Fruit fly (Drosophila melanogaster) whole organism, prepupa: ENCODE data around the gene CG14054.

ENCODE experiments used
- Blimp-1 ChIP-seq: fragments of 200-800 bp; sonication (Bioruptor generic); optimal IDR thresholded peaks from 3 replicates; lab custom pipeline; 2017; ENCODE audit warnings: missing biosample characterization, missing genetic modification characterization, mild to moderate bottlenecking, moderate library complexity, missing genetic modification reagents
- CG10631 ChIP-seq: fragments of 200-800 bp; sonication (Bioruptor generic); optimal IDR thresholded peaks from 2 replicates; lab custom pipeline; 2016; ENCODE audit warnings: missing biosample characterization, missing genetic modification characterization
- CG10669 ChIP-seq: fragments of 200-800 bp; sonication (Bioruptor generic); optimal IDR thresholded peaks from 3 replicates; lab custom pipeline; 2018; ENCODE audit warnings: missing biosample characterization, mild to moderate bottlenecking, missing genetic modification characterization, moderate library complexity
- CG11294 ChIP-seq: fragments of 200-800 bp; sonication (Bioruptor generic); IDR thresholded peaks from 2 replicates; pipeline ENCODE4 v1.3.6; 2022; ENCODE audit warnings: missing biosample characterization, missing genetic modification characterization
- CG11762 ChIP-seq: fragments of 200-800 bp; sonication (Bioruptor generic); optimal IDR thresholded peaks from 3 replicates; lab custom pipeline; 2016; ENCODE audit warnings: missing biosample characterization, missing genetic modification characterization; ENCODE audit not compliant: insufficient read depth
- CG11902 ChIP-seq: fragments of 200-800 bp; sonication (Bioruptor generic); optimal IDR thresholded peaks from 3 replicates; lab custom pipeline; 2016; ENCODE audit warnings: missing biosample characterization, missing genetic modification characterization
- CG15336 ChIP-seq: fragments of 200-800 bp; sonication (Bioruptor generic); IDR thresholded peaks from 2 replicates; pipeline ENCODE4 v1.3.6; 2022; ENCODE audit warnings: missing biosample characterization, missing genetic modification characterization
- CG16779 ChIP-seq: fragments of 200-800 bp; sonication (Bioruptor generic); optimal IDR thresholded peaks from 3 replicates; lab custom pipeline; 2017; ENCODE audit warnings: missing biosample characterization, mild to moderate bottlenecking, missing genetic modification characterization
- CG31627 ChIP-seq: fragments of 200-800 bp; sonication (Bioruptor generic); optimal IDR thresholded peaks from 3 replicates; lab custom pipeline; 2016; ENCODE audit warnings: missing biosample characterization, missing genetic modification characterization
- CG34406 ChIP-seq: fragments of 200-800 bp; sonication (Bioruptor generic); optimal IDR thresholded peaks from 3 replicates; lab custom pipeline; 2016; ENCODE audit warnings: missing biosample characterization, missing genetic modification characterization
- CG3919 ChIP-seq: fragments of 200-800 bp; sonication (Bioruptor generic); optimal IDR thresholded peaks from 3 replicates; lab custom pipeline; 2016; ENCODE audit warnings: missing biosample characterization, missing genetic modification characterization
- CG4318 ChIP-seq: fragments of 200-800 bp; sonication (Bioruptor generic); optimal IDR thresholded peaks from 3 replicates; lab custom pipeline; 2017; ENCODE audit warnings: missing biosample characterization, mild to moderate bottlenecking, missing genetic modification characterization
- CG6163 ChIP-seq: fragments of 200-800 bp; sonication (Bioruptor generic); IDR thresholded peaks from 3 replicates; pipeline ENCODE4 v1.3.6; 2022; ENCODE audit warnings: missing biosample characterization, missing genetic modification characterization
- CG6276 ChIP-seq: fragments of 200-800 bp; sonication (Bioruptor generic); optimal IDR thresholded peaks from 2 replicates; lab custom pipeline; 2017; ENCODE audit warnings: missing biosample characterization, mild to moderate bottlenecking, missing genetic modification characterization
- CG6792 ChIP-seq: fragments of 200-800 bp; sonication (Bioruptor generic); optimal IDR thresholded peaks from 3 replicates; lab custom pipeline; 2016; ENCODE audit warnings: missing biosample characterization, missing genetic modification characterization
- CG6808 ChIP-seq: fragments of 200-800 bp; sonication (Bioruptor generic); optimal IDR thresholded peaks from 3 replicates; lab custom pipeline; 2017; ENCODE audit warnings: missing biosample characterization, missing genetic modification characterization, mild to moderate bottlenecking, moderate library complexity, missing genetic modification reagents
- CG6854 ChIP-seq: fragments of 200-800 bp; sonication (Bioruptor generic); optimal IDR thresholded peaks from 2 replicates; lab custom pipeline; 2017; ENCODE audit warnings: missing biosample characterization, mild to moderate bottlenecking, missing genetic modification characterization
- CG7368 ChIP-seq: fragments of 200-800 bp; sonication (Bioruptor generic); optimal IDR thresholded peaks from 3 replicates; lab custom pipeline; 2016; ENCODE audit warnings: missing biosample characterization, missing genetic modification characterization
- CG8319 ChIP-seq: fragments of 200-800 bp; sonication (Bioruptor generic); optimal IDR thresholded peaks from 3 replicates; lab custom pipeline; 2016; ENCODE audit warnings: missing biosample characterization, missing genetic modification characterization
- CG8632 ChIP-seq: fragments of 200-800 bp; sonication (Bioruptor generic); optimal IDR thresholded peaks from 3 replicates; lab custom pipeline; 2016; ENCODE audit warnings: missing biosample characterization, missing genetic modification characterization
- Eip75B ChIP-seq: fragments of 200-800 bp; sonication (Bioruptor generic); optimal IDR thresholded peaks from 3 replicates; lab custom pipeline; 2016; ENCODE audit warnings: missing biosample characterization, missing genetic modification characterization
- Eip78C ChIP-seq: fragments of 200-800 bp; sonication (Bioruptor generic); peaks from one replicate; lab custom pipeline; 2016; ENCODE audit warnings: missing biosample characterization, missing genetic modification characterization
- Eip93F ChIP-seq: fragments of 200-800 bp; sonication (Bioruptor generic); optimal IDR thresholded peaks from 2 replicates; lab custom pipeline; 2016; ENCODE audit warnings: missing biosample characterization, mild to moderate bottlenecking, missing genetic modification characterization
- Ets21C ChIP-seq: fragments of 200-800 bp; sonication (Bioruptor generic); optimal IDR thresholded peaks from 3 replicates; lab custom pipeline; 2016; ENCODE audit warnings: missing biosample characterization, missing genetic modification characterization
- Ets96B ChIP-seq: fragments of 200-800 bp; optimal IDR thresholded peaks from 2 replicates; lab custom pipeline; 2019; ENCODE audit warnings: missing biosample characterization, mild to moderate bottlenecking, missing genetic modification characterization, moderate library complexity
- Gug ChIP-seq: fragments of 200-800 bp; sonication (Bioruptor generic); IDR thresholded peaks from 2 replicates; pipeline ENCODE4 v1.3.6; 2022; ENCODE audit warnings: missing biosample characterization, missing genetic modification characterization
- Hr38 ChIP-seq: sonication (Bioruptor generic); optimal IDR thresholded peaks from 2 replicates; lab custom pipeline; 2016; ENCODE audit warnings: missing biosample characterization, missing genetic modification characterization
- Hr39 ChIP-seq: fragments of 200-800 bp; sonication (Bioruptor generic); optimal IDR thresholded peaks from 2 replicates; lab custom pipeline; 2016; ENCODE audit warnings: missing biosample characterization, missing genetic modification characterization
- Lpt ChIP-seq: fragments of 200-800 bp; sonication (Bioruptor generic); optimal IDR thresholded peaks from 3 replicates; lab custom pipeline; 2016; ENCODE audit warnings: missing biosample characterization, missing genetic modification characterization
- Met ChIP-seq: fragments of 200-800 bp; sonication (Bioruptor generic); optimal IDR thresholded peaks from 3 replicates; lab custom pipeline; 2016; ENCODE audit warnings: missing biosample characterization, missing genetic modification characterization
- Smox ChIP-seq: fragments of 200-800 bp; sonication (Bioruptor generic); optimal IDR thresholded peaks from 3 replicates; lab custom pipeline; 2016; ENCODE audit warnings: missing biosample characterization, missing genetic modification characterization
- Sox14 ChIP-seq: fragments of 200-800 bp; sonication (Bioruptor generic); optimal IDR thresholded peaks from 3 replicates; lab custom pipeline; 2016; ENCODE audit warnings: missing biosample characterization, missing genetic modification characterization
- Sox15 ChIP-seq: fragments of 200-800 bp; sonication (Bioruptor generic); optimal IDR thresholded peaks from 3 replicates; lab custom pipeline; 2016; ENCODE audit warnings: missing biosample characterization, missing genetic modification characterization
- achi ChIP-seq: fragments of 200-800 bp; sonication (Bioruptor generic); optimal IDR thresholded peaks from 3 replicates; lab custom pipeline; 2016; ENCODE audit warnings: missing biosample characterization, missing genetic modification characterization
- dac ChIP-seq: fragments of 200-800 bp; sonication (Bioruptor generic); optimal IDR thresholded peaks from 2 replicates; lab custom pipeline; 2017; ENCODE audit warnings: missing biosample characterization, mild to moderate bottlenecking, missing genetic modification characterization
- dsx ChIP-seq: fragments of 200-800 bp; optimal IDR thresholded peaks from 3 replicates; lab custom pipeline; 2019; ENCODE audit warnings: missing biosample characterization, mild to moderate bottlenecking, missing genetic modification characterization, moderate library complexity; ENCODE audit not compliant: poor library complexity, severe bottlenecking
- eg ChIP-seq: fragments of 200-800 bp; sonication (Bioruptor generic); IDR thresholded peaks from 3 replicates; pipeline ENCODE4 v1.3.6; 2022; ENCODE audit warnings: missing biosample characterization, missing genetic modification characterization
- esn ChIP-seq: fragments of 200-800 bp; sonication (Bioruptor generic); optimal IDR thresholded peaks from 2 replicates; lab custom pipeline; 2016; ENCODE audit warnings: missing biosample characterization, mild to moderate bottlenecking, missing genetic modification characterization, moderate library complexity
- fd59A ChIP-seq: fragments of 200-800 bp; sonication (Bioruptor generic); optimal IDR thresholded peaks from 2 replicates; lab custom pipeline; 2017; ENCODE audit warnings: missing biosample characterization, mild to moderate bottlenecking, missing genetic modification characterization, missing genetic modification reagents
- fd85E ChIP-seq: fragments of 200-800 bp; sonication (Bioruptor generic); optimal IDR thresholded peaks from 3 replicates; lab custom pipeline; 2016; ENCODE audit warnings: missing biosample characterization, missing genetic modification characterization
- fkh ChIP-seq: fragments of 200-800 bp; sonication (Bioruptor generic); optimal IDR thresholded peaks from 3 replicates; lab custom pipeline; 2017; ENCODE audit warnings: missing biosample characterization, mild to moderate bottlenecking, missing genetic modification characterization, moderate library complexity
- lz ChIP-seq: fragments of 200-800 bp; sonication (Bioruptor generic); optimal IDR thresholded peaks from 3 replicates; lab custom pipeline; 2016; ENCODE audit warnings: missing biosample characterization, missing genetic modification characterization
- net ChIP-seq: fragments of 200-800 bp; sonication (Bioruptor generic); optimal IDR thresholded peaks from 3 replicates; lab custom pipeline; 2016; ENCODE audit warnings: missing biosample characterization, missing genetic modification characterization
- pdm3 ChIP-seq: fragments of 200-800 bp; sonication (Bioruptor generic); optimal IDR thresholded peaks from 3 replicates; lab custom pipeline; 2016; ENCODE audit warnings: missing biosample characterization, missing genetic modification characterization
- spab ChIP-seq: fragments of 200-800 bp; sonication (Bioruptor generic); optimal IDR thresholded peaks from 2 replicates; lab custom pipeline; 2017; ENCODE audit warnings: missing biosample characterization, mild to moderate bottlenecking, missing genetic modification characterization, missing genetic modification reagents
- ss ChIP-seq, 2 experiments: fragments of 200-800 bp; sonication (Bioruptor generic); optimal IDR thresholded peaks; 2 replicates in 1 of 2; 3 replicates in 1 of 2; lab custom pipeline; 2017 to 2018; ENCODE audit warnings: mild to moderate bottlenecking in 2 of 2, missing biosample characterization in 2 of 2, missing genetic modification characterization in 2 of 2, moderate library complexity in 1 of 2
- svp ChIP-seq: fragments of 200-800 bp; sonication (Bioruptor generic); peaks from one replicate; lab custom pipeline; 2016; ENCODE audit warnings: missing biosample characterization, missing genetic modification characterization
- topi ChIP-seq: fragments of 200-800 bp; sonication (Bioruptor generic); optimal IDR thresholded peaks from 3 replicates; lab custom pipeline; 2016; ENCODE audit warnings: missing biosample characterization, missing genetic modification characterization
- vri ChIP-seq: fragments of 200-800 bp; sonication (Bioruptor generic); optimal IDR thresholded peaks from 3 replicates; lab custom pipeline; 2016; ENCODE audit warnings: missing biosample characterization, mild to moderate bottlenecking, missing genetic modification characterization

CG14054 gene

dm6 chrX:2087501-2087900, 21.3 kb upstream of the CG14054 start (continued):
- TF ChIP-seq Eip78C (GFP tag; lab: Kevin White, UChicago) (peak; percentile 82), fkh (GFP tag; lab: Kevin White, UChicago) (no peak), achi (GFP tag; lab: Kevin White, UChicago) (peak; percentile 64), CG6163 (GFP tag; lab: Robert Waterston, UW) (peak; percentile 79), CG31627 (GFP tag; lab: Kevin White, UChicago) (no peak), CG6276 (peak; percentile 81), Ets96B (tag; lab: Kevin White, UChicago) (no peak)

dm6 chrX:2083678-2084162, 17.6 kb upstream of the CG14054 start:
- peak; percentile 95 for TF ChIP-seq CG31627 (GFP tag; lab: Kevin White, UChicago)
- peak; percentile 89 for TF ChIP-seq CG11762 (GFP tag; lab: Kevin White, UChicago)
- peak; percentile 88 for TF ChIP-seq Ets21C
- TF ChIP-seq net, result peak; percentile 92
- TF ChIP-seq Gug (GFP tag; lab: Robert Waterston, UW), result peak; percentile 92
- peak; percentile 91 for TF ChIP-seq CG34406 (GFP tag; lab: Kevin White, UChicago)
- TF ChIP-seq CG6808, result peak; percentile 82
- peak; percentile 91 for TF ChIP-seq eg (GFP tag; lab: Robert Waterston, UW)
- TF ChIP-seq Sox14, result peak; percentile 97
- peak; percentile 90 for TF ChIP-seq Sox15 (GFP tag; lab: Kevin White, UChicago)
- peak; percentile 98 for TF ChIP-seq svp (GFP tag; lab: Kevin White, UChicago)
- TF ChIP-seq CG10669 (GFP tag; lab: Kevin White, UChicago), result peak; percentile 90
- TF ChIP-seq CG8632, result peak; percentile 91
- peak; percentile 85 for TF ChIP-seq dsx
- TF ChIP-seq topi (GFP tag; lab: Kevin White, UChicago), result peak; percentile 93
- peak; percentile 64 for TF ChIP-seq Blimp-1 (GFP tag; lab: Kevin White, UChicago)
- peak; percentile 94 for TF ChIP-seq CG3919 (GFP tag; lab: Kevin White, UChicago)
- TF ChIP-seq CG7368 (GFP tag; lab: Kevin White, UChicago), result peak; percentile 96
- peak; percentile 92 for TF ChIP-seq Smox (GFP tag; lab: Kevin White, UChicago)
- TF ChIP-seq Eip75B, result peak; percentile 93
- TF ChIP-seq esn, result peak; percentile 94
- peak; percentile 82 for TF ChIP-seq CG11294
- TF ChIP-seq Hr39 (GFP tag; lab: Kevin White, UChicago), result peak; percentile 95
- peak; percentile 85 to 88 for TF ChIP-seq ss (GFP tag; optimal IDR thresholded peaks at IDR 0.05; lab: Kevin White, UChicago)
- TF ChIP-seq CG6276, result peak; percentile 84
- peak; percentile 92 for TF ChIP-seq fd85E (GFP tag; lab: Kevin White, UChicago)
- peak; percentile 91 for TF ChIP-seq CG11902
- no peak for TF ChIP-seq Eip93F
- TF ChIP-seq CG4318 (GFP tag; lab: Kevin White, UChicago), result peak; percentile 87
- peak; percentile 93 for TF ChIP-seq CG10631 (GFP tag; lab: Kevin White, UChicago)
- peak; percentile 82 for TF ChIP-seq fd59A (GFP tag; lab: Kevin White, UChicago)
- TF ChIP-seq CG8319 (GFP tag; lab: Kevin White, UChicago), result peak; percentile 88
- peak; percentile 81 for TF ChIP-seq CG16779 (tag; lab: Kevin White, UChicago)
- TF ChIP-seq pdm3, result peak; percentile 97
- TF ChIP-seq CG6854 (GFP tag; lab: Kevin White, UChicago), result peak; percentile 80
- TF ChIP-seq spab (GFP tag; lab: Kevin White, UChicago), result peak; percentile 80
- TF ChIP-seq CG6792 (GFP tag; lab: Kevin White, UChicago), result peak; percentile 95
- TF ChIP-seq dac, result peak; percentile 88
- TF ChIP-seq vri (GFP tag; lab: Kevin White, UChicago), result peak; percentile 96
- TF ChIP-seq CG6163 (GFP tag; lab: Robert Waterston, UW), result peak; percentile 95
- TF ChIP-seq Met (GFP tag; lab: Kevin White, UChicago), result peak; percentile 95
- peak; percentile 91 for TF ChIP-seq Lpt (GFP tag; lab: Kevin White, UChicago)
- peak; percentile 21 for TF ChIP-seq Hr38 (GFP tag; lab: Kevin White, UChicago)
- peak; percentile 95 for TF ChIP-seq lz (GFP tag; lab: Kevin White, UChicago)
- peak; percentile 96 for TF ChIP-seq CG15336 (GFP tag; lab: Robert Waterston, UW)
- peak; percentile 86 for TF ChIP-seq Ets96B (tag; lab: Kevin White, UChicago)
- TF ChIP-seq fkh (GFP tag; lab: Kevin White, UChicago), result peak; percentile 60
